Worm (Caenorhabditis elegans) whole organism, young adult: ENCODE results near the gene W10D9.1.

Source experiments
- lin-40 ChIP-seq: sonication (generic microtip); optimal IDR thresholded peaks from 2 replicates; lab custom pipeline; 2016; ENCODE audit warnings: missing genetic modification characterization, mild to moderate bottlenecking, missing compliant biosample characterization, missing genotype, missing genetic modification reagents
- lin-54 ChIP-seq: fragments of 200-800 bp; sonication (Bioruptor generic); optimal IDR thresholded peaks from 2 replicates; lab custom pipeline; 2018; ENCODE audit warnings: mild to moderate bottlenecking, missing genetic modification characterization, missing compliant biosample characterization

DNA sequence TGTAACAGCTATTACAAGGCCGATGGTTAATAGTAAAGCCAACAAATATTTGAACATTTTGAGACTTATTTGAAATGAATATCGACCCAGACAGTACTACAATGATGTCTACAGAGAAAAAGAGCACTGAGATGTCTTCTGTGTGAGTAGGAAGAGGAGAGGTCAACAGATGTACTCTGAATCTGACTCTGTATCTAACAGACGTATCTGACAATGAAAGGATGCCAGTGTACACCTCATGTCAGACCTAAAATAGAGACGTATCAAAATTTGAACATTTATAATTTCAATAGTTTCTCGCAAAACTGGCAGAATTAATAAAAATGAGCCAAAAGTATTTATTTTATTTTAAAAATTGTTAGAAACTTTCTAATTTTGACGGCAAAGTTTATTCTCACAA is 31.7 kb upstream of the W10D9.1 start, which contains the start of gene C24H12.8:
- TF ChIP-seq lin-40 (tag; lab: Kevin White, UChicago): no peak
- no peak for TF ChIP-seq lin-54 (GFP tag; lab: Kevin White, UChicago)
